Worm (Caenorhabditis elegans): Measurements from ENCODE around the gene trpp-5.

ce11 chrII:12249042-12249441 is 46.9 kb upstream of the trpp-5 start, which contains the start of gene tag-276:
- TF ChIP-seq unc-62 (GFP tag; optimal IDR thresholded peaks at IDR 0.05) (no peak), unc-130 (GFP tag; optimal IDR thresholded peaks at IDR 0.05) (no peak), ZK185.1 (tag; optimal IDR thresholded peaks at IDR 0.05; ENCODE audit: poor library complexity, severe bottlenecking) (no peak), mxl-1 (tag; optimal IDR thresholded peaks at IDR 0.05) (no peak), sdz-38 (tag; optimal IDR thresholded peaks at IDR 0.05) (no peak), ceh-100 (GFP tag; IDR thresholded peaks at IDR 0.05) (no peak), mel-28 (tag; optimal IDR thresholded peaks at IDR 0.05; ENCODE audit: borderline replicate concordance) (no peak)
